Fruit fly (Drosophila melanogaster): ENCODE results near the gene CG33985.

DNA sequence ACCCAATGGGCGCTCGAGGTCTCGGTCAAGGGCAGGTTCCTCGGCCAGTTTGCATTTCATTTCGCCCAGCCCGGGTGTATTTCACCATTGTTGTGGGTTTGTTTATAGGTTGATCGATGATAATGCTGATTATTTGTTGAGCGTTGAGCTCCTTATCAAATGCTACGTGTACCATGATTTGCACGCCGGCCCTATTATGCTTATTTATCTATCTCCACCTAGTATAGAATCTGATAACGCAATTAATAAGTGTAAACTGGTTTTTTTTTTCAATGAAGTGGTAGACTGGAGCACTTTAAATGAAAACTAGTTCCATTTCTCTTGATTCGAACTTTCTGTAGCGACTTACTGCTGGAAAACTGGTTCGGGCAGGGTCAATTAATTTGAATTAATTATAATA is 24.4 kb downstream of the CG33985 start:
- TF ChIP-seq Sin3A (optimal IDR thresholded peaks at IDR 0.05) (no peak), insv (optimal IDR thresholded peaks at IDR 0.05) (no peak)
